Fruit fly (Drosophila melanogaster) whole organism, prepupa: ENCODE measurements around the gene Ir7c.

ENCODE experiments used
- CG10631 ChIP-seq: fragments of 200-800 bp; sonication (Bioruptor generic); optimal IDR thresholded peaks from 2 replicates; lab custom pipeline; 2016; ENCODE audit warnings: missing biosample characterization, missing genetic modification characterization
- Lpt ChIP-seq: fragments of 200-800 bp; sonication (Bioruptor generic); optimal IDR thresholded peaks from 3 replicates; lab custom pipeline; 2016; ENCODE audit warnings: missing biosample characterization, missing genetic modification characterization
- Met ChIP-seq: fragments of 200-800 bp; sonication (Bioruptor generic); optimal IDR thresholded peaks from 3 replicates; lab custom pipeline; 2016; ENCODE audit warnings: missing biosample characterization, missing genetic modification characterization
- OdsH ChIP-seq: fragments of 200-800 bp; sonication (Bioruptor generic); optimal IDR thresholded peaks from 3 replicates; lab custom pipeline; 2016; ENCODE audit warnings: missing biosample characterization, missing genetic modification characterization
- esn ChIP-seq: fragments of 200-800 bp; sonication (Bioruptor generic); optimal IDR thresholded peaks from 2 replicates; lab custom pipeline; 2016; ENCODE audit warnings: missing biosample characterization, mild to moderate bottlenecking, missing genetic modification characterization, moderate library complexity
- fd85E ChIP-seq: fragments of 200-800 bp; sonication (Bioruptor generic); optimal IDR thresholded peaks from 3 replicates; lab custom pipeline; 2016; ENCODE audit warnings: missing biosample characterization, missing genetic modification characterization
- salr ChIP-seq, 2 experiments: fragments of 200-800 bp; sonication (Bioruptor generic); optimal IDR thresholded peaks; 3 replicates each; lab custom pipeline; 2016 to 2018; ENCODE audit warnings: missing biosample characterization in 2 of 2, missing genetic modification characterization in 2 of 2, mild to moderate bottlenecking in 1 of 2
- topi ChIP-seq: fragments of 200-800 bp; sonication (Bioruptor generic); optimal IDR thresholded peaks from 3 replicates; lab custom pipeline; 2016; ENCODE audit warnings: missing biosample characterization, missing genetic modification characterization

DNA sequence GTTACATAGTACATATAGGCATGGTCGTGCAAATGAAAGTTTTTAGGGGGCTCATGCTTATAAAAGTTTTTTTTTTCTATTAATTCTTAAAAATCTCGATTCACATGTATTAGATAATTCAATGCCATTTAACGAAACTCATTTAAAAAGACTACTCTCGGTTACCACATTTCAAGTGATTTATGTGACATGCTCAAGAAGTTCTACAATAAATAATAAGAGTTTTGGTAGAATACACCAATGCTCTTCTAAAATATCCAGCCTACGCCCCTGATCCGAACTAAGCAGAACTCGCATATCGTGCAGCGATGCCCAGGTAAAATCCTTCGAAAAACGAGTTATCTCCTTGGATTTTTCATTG lies 18.3 kb downstream of the Ir7c start:
- TF ChIP-seq OdsH (GFP tag; lab: Kevin White, UChicago) (peak; percentile 63), CG10631 (GFP tag; lab: Kevin White, UChicago) (peak; percentile 53), Met (GFP tag; lab: Kevin White, UChicago) (peak; percentile 72), fd85E (GFP tag; lab: Kevin White, UChicago) (no peak), Lpt (peak; percentile 27), topi (GFP tag; lab: Kevin White, UChicago) (peak; percentile 74), esn (GFP tag; lab: Kevin White, UChicago) (peak; percentile 73), salr (GFP tag; optimal IDR thresholded peaks at IDR 0.05; lab: Kevin White, UChicago) (peak in 1 of 2 experiments; percentile 42)
